Worm (Caenorhabditis elegans): ENCODE measurements around the gene slc-17.4.

ce11 chrIV:17263714-17264113, 27.8 kb downstream of the slc-17.4 start:
- no peak for TF ChIP-seq aly-2 (tag; optimal IDR thresholded peaks at IDR 0.05)
- TF ChIP-seq ama-1 (optimal IDR thresholded peaks at IDR 0.05), result no peak
- no peak for TF ChIP-seq unc-62 (GFP tag; optimal IDR thresholded peaks at IDR 0.05)
- peak; percentile 27 for TF ChIP-seq nhr-25 (tag; optimal IDR thresholded peaks at IDR 0.05)
- no peak for TF ChIP-seq elt-3 (tag; optimal IDR thresholded peaks at IDR 0.05)
- no peak for TF ChIP-seq nhr-237 (tag; optimal IDR thresholded peaks at IDR 0.05)
- TF ChIP-seq snpc-4 (tag; optimal IDR thresholded peaks at IDR 0.05), result no peak
- TF ChIP-seq nhr-6 (tag; optimal IDR thresholded peaks at IDR 0.05), result no peak
- no peak for TF ChIP-seq blmp-1 (tag; optimal IDR thresholded peaks at IDR 0.05; ENCODE audit: insufficient read depth)
- TF ChIP-seq F13H6.1 (tag; optimal IDR thresholded peaks at IDR 0.05), result peak; percentile 54
- no peak for TF ChIP-seq ztf-11 (tag; optimal IDR thresholded peaks at IDR 0.05)
- TF ChIP-seq fos-1 (tag; optimal IDR thresholded peaks at IDR 0.05), result peak; percentile 92
